Worm (Caenorhabditis elegans): ENCODE results near the gene T25C12.3.

- TF ChIP-seq F16B12.6 (tag; optimal IDR thresholded peaks at IDR 0.05) (no peak), tbx-2 (tag; optimal IDR thresholded peaks at IDR 0.05) (no peak), lir-3 (tag; optimal IDR thresholded peaks at IDR 0.05; ENCODE audit: poor library complexity) (no peak), elt-2 (tag; optimal IDR thresholded peaks at IDR 0.05) (peak; percentile 80), fos-1 (tag; optimal IDR thresholded peaks at IDR 0.05) (no peak), ama-1 (optimal IDR thresholded peaks at IDR 0.05) (no peak)
Observed at ce11 chrX:11509547-11509946, 9.7 kb upstream of the T25C12.3 start.
